Worm (Caenorhabditis elegans) whole organism, L4 larva: ENCODE results near the gene srsx-34.

Source experiments
- F26F4.8 ChIP-seq: fragments of 200-800 bp; sonication (Bioruptor generic); conservative IDR thresholded peaks from 2 replicates; pipeline ENCODE4 v1.3.6; 2022; ENCODE audit warnings: missing genetic modification characterization, missing compliant biosample characterization
- F44E2.7 ChIP-seq: fragments of 200-800 bp; sonication (Bioruptor generic); IDR thresholded peaks from 2 replicates; pipeline ENCODE4 v2.1.2; 2022; ENCODE audit warnings: missing genetic modification characterization, missing compliant biosample characterization
- T20F7.1 ChIP-seq: fragments of 200-800 bp; sonication (Bioruptor generic); optimal IDR thresholded peaks from 2 replicates; lab custom pipeline; 2018; ENCODE audit warnings: mild to moderate bottlenecking, missing genetic modification characterization, missing compliant biosample characterization
- Y5F2A.4 ChIP-seq: fragments of 200-800 bp; sonication (Bioruptor generic); optimal IDR thresholded peaks from 2 replicates; lab custom pipeline; 2018; ENCODE audit warnings: mild to moderate bottlenecking, missing genetic modification characterization, missing compliant biosample characterization
- ZK337.2 ChIP-seq: fragments of 200-800 bp; sonication (Bioruptor generic); IDR thresholded peaks from 2 replicates; pipeline ENCODE4 v1.3.6; 2022; ENCODE audit warnings: missing genetic modification reagents, missing genetic modification characterization, missing compliant biosample characterization
- aha-1 ChIP-seq: fragments of 150-350 bp; peaks from one replicate; lab custom pipeline; 2014; ENCODE audit warnings: missing biosample characterization, missing genetic modification characterization
- attf-4 ChIP-seq: sonication (generic microtip); optimal IDR thresholded peaks from 3 replicates; lab custom pipeline; 2017; ENCODE audit warnings: missing biosample characterization, missing genetic modification characterization
- ceh-28 ChIP-seq: fragments of 150-350 bp; optimal IDR thresholded peaks from 2 replicates; lab custom pipeline; 2014; ENCODE audit warnings: missing biosample characterization, missing genetic modification reagents, missing genetic modification characterization
- ceh-32 ChIP-seq: sonication (generic microtip); optimal IDR thresholded peaks from 2 replicates; lab custom pipeline; 2016; ENCODE audit warnings: mild to moderate bottlenecking, missing genetic modification characterization, missing compliant biosample characterization; ENCODE audit not compliant: poor library complexity
- ceh-44 ChIP-seq: fragments of 200-800 bp; sonication (Bioruptor generic); IDR thresholded peaks from 2 replicates; pipeline ENCODE4 v1.3.6; 2022; ENCODE audit warnings: missing genetic modification reagents, missing genetic modification characterization, missing compliant biosample characterization
- ceh-62 ChIP-seq: sonication (generic microtip); optimal IDR thresholded peaks from 2 replicates; lab custom pipeline; 2017; ENCODE audit warnings: missing biosample characterization, missing genetic modification characterization
- cey-2 ChIP-seq: sonication (generic microtip); optimal IDR thresholded peaks from 3 replicates; lab custom pipeline; 2017; ENCODE audit warnings: missing genetic modification characterization, mild to moderate bottlenecking, missing compliant biosample characterization, antibody characterized with exemption, borderline replicate concordance; ENCODE audit not compliant: insufficient read depth
- ctbp-1 ChIP-seq: fragments of 200-800 bp; sonication (Bioruptor generic); IDR thresholded peaks from 2 replicates; pipeline ENCODE4 v1.3.6; 2022; ENCODE audit warnings: missing genetic modification reagents, missing genetic modification characterization, missing compliant biosample characterization
- daf-12 ChIP-seq: fragments of 150-350 bp; optimal IDR thresholded peaks from 2 replicates; lab custom pipeline; 2014; ENCODE audit warnings: missing biosample characterization, missing genetic modification reagents, missing genetic modification characterization
- daf-16 ChIP-seq, 3 experiments: sonication (generic microtip); optimal IDR thresholded peaks; 2 replicates each; lab custom pipeline; 2016 to 2017; ENCODE audit warnings: missing genetic modification characterization in 3 of 3, missing genetic modification reagents in 3 of 3, mild to moderate bottlenecking in 2 of 3, missing compliant biosample characterization in 2 of 3, missing biosample characterization in 1 of 3, moderate library complexity in 1 of 3
- daf-19 ChIP-seq: fragments of 200-800 bp; sonication (Bioruptor generic); conservative IDR thresholded peaks from 2 replicates; pipeline ENCODE4 v1.3.6; 2022; ENCODE audit warnings: missing genetic modification characterization, missing compliant biosample characterization
- daf-8 ChIP-seq: fragments of 200-800 bp; sonication (Bioruptor generic); IDR thresholded peaks from 2 replicates; pipeline ENCODE4 v1.3.6; 2022; ENCODE audit warnings: missing genetic modification characterization, missing compliant biosample characterization
- dmd-6 ChIP-seq: fragments of 200-800 bp; sonication (Bioruptor generic); IDR thresholded peaks from 2 replicates; pipeline ENCODE4 v1.3.6; 2022; ENCODE audit warnings: missing genetic modification reagents, missing genetic modification characterization, missing compliant biosample characterization
- dve-1 ChIP-seq: sonication (generic microtip); optimal IDR thresholded peaks from 2 replicates; lab custom pipeline; 2017; ENCODE audit warnings: antibody characterized with exemption, mild to moderate bottlenecking, missing genetic modification characterization, missing compliant biosample characterization; ENCODE audit not compliant: insufficient read depth
- fos-1 ChIP-seq: fragments of 150-350 bp; optimal IDR thresholded peaks from 2 replicates; lab custom pipeline; 2014; ENCODE audit warnings: missing biosample characterization, missing genetic modification characterization
- gei-8 ChIP-seq: fragments of 200-800 bp; sonication (Bioruptor generic); optimal IDR thresholded peaks from 2 replicates; lab custom pipeline; 2018; ENCODE audit warnings: mild to moderate bottlenecking, missing genetic modification characterization, missing compliant biosample characterization
- hlh-30 ChIP-seq: sonication (generic microtip); optimal IDR thresholded peaks from 2 replicates; lab custom pipeline; 2017; ENCODE audit warnings: antibody characterized with exemption, mild to moderate bottlenecking, missing genetic modification characterization, missing compliant biosample characterization; ENCODE audit not compliant: insufficient read depth
- lim-7 ChIP-seq: fragments of 200-800 bp; sonication (Bioruptor generic); IDR thresholded peaks from 2 replicates; pipeline ENCODE4 v1.3.6; 2022; ENCODE audit warnings: missing genetic modification characterization, missing compliant biosample characterization
- lin-13 ChIP-seq: fragments of 150-350 bp; optimal IDR thresholded peaks from 2 replicates; lab custom pipeline; 2014; ENCODE audit warnings: missing biosample characterization, missing genetic modification reagents, missing genetic modification characterization
- lin-29 ChIP-seq: fragments of 200-800 bp; sonication (Bioruptor generic); IDR thresholded peaks from 2 replicates; pipeline ENCODE4 v1.3.6; 2022; ENCODE audit warnings: missing genetic modification reagents, missing genetic modification characterization, missing compliant biosample characterization
- lin-38 ChIP-seq: fragments of 200-800 bp; sonication (Bioruptor generic); IDR thresholded peaks from 2 replicates; pipeline ENCODE4 v1.3.6; 2022; ENCODE audit warnings: missing genetic modification reagents, missing genetic modification characterization, missing compliant biosample characterization
- lir-3 ChIP-seq: sonication (generic microtip); optimal IDR thresholded peaks from 2 replicates; lab custom pipeline; 2016; ENCODE audit warnings: mild to moderate bottlenecking, missing genetic modification characterization, missing compliant biosample characterization
- lsy-2 ChIP-seq, 2 experiments: fragments of 150-350 bp in 1 of 2; sonication (generic microtip) in 1 of 2; optimal IDR thresholded peaks; 2 replicates each; lab custom pipeline; 2014 to 2017; ENCODE audit warnings: missing biosample characterization in 2 of 2, missing genetic modification characterization in 2 of 2
- nhr-10 ChIP-seq: fragments of 150-350 bp; optimal IDR thresholded peaks from 2 replicates; lab custom pipeline; 2014; ENCODE audit warnings: missing biosample characterization, missing genetic modification characterization
- nhr-102 ChIP-seq: sonication (generic microtip); optimal IDR thresholded peaks from 2 replicates; lab custom pipeline; 2016; ENCODE audit warnings: mild to moderate bottlenecking, missing genetic modification characterization, moderate library complexity, missing compliant biosample characterization
- nhr-11 ChIP-seq: fragments of 150-350 bp; optimal IDR thresholded peaks from 2 replicates; lab custom pipeline; 2014; ENCODE audit warnings: missing biosample characterization, missing genetic modification characterization
- nhr-111 ChIP-seq: fragments of 200-800 bp; sonication (Bioruptor generic); optimal IDR thresholded peaks from 2 replicates; lab custom pipeline; 2018; ENCODE audit warnings: mild to moderate bottlenecking, missing genetic modification characterization, missing compliant biosample characterization
- nhr-28 ChIP-seq: fragments of 150-350 bp; optimal IDR thresholded peaks from 2 replicates; lab custom pipeline; 2014; ENCODE audit warnings: missing biosample characterization, missing genetic modification characterization
- nhr-41 ChIP-seq: fragments of 200-800 bp; sonication (Bioruptor generic); IDR thresholded peaks from 2 replicates; pipeline ENCODE4 v1.3.6; 2022; ENCODE audit warnings: missing genetic modification reagents, missing genetic modification characterization, missing compliant biosample characterization
- nhr-42 ChIP-seq: fragments of 200-800 bp; sonication (Bioruptor generic); IDR thresholded peaks from 2 replicates; pipeline ENCODE4 v1.3.6; 2022; ENCODE audit warnings: missing genetic modification characterization, missing compliant biosample characterization
- nhr-48 ChIP-seq: sonication (generic microtip); optimal IDR thresholded peaks from 2 replicates; lab custom pipeline; 2016; ENCODE audit warnings: mild to moderate bottlenecking, missing genetic modification characterization, missing compliant biosample characterization
- pha-4 ChIP-seq, 2 experiments: fragments of 150-350 bp in 1 of 2; fragments of 200-800 bp in 1 of 2; sonication (Bioruptor generic) in 1 of 2; IDR thresholded peaks in 1 of 2; optimal IDR thresholded peaks in 1 of 2; 2 replicates each; pipeline versions ENCODE4 v1.3.6 to Lab custom; 2014 to 2022; ENCODE audit warnings: missing genetic modification characterization in 2 of 2, missing genetic modification reagents in 2 of 2, missing biosample characterization in 1 of 2, missing compliant biosample characterization in 1 of 2
- saeg-2 ChIP-seq: fragments of 200-800 bp; sonication (Bioruptor generic); IDR thresholded peaks from 2 replicates; pipeline ENCODE4 v1.3.6; 2022; ENCODE audit warnings: missing genetic modification reagents, missing genetic modification characterization, missing compliant biosample characterization
- sdz-12 ChIP-seq: fragments of 200-800 bp; sonication (Bioruptor generic); optimal IDR thresholded peaks from 2 replicates; lab custom pipeline; 2018; ENCODE audit warnings: mild to moderate bottlenecking, missing genetic modification characterization, missing compliant biosample characterization
- unc-62 ChIP-seq, 3 experiments: fragments of 150-350 bp in 1 of 3; sonication (generic microtip); optimal IDR thresholded peaks in 2 of 3; peaks in 1 of 3; 1 replicate in 1 of 3; 2 replicates in 2 of 3; lab custom pipeline; 2014 to 2017; ENCODE audit warnings: missing biosample characterization in 3 of 3, missing genetic modification characterization in 3 of 3, missing genetic modification reagents in 3 of 3, missing genotype in 1 of 3
- zfp-2 ChIP-seq: sonication (generic microtip); optimal IDR thresholded peaks from 2 replicates; lab custom pipeline; 2016; ENCODE audit warnings: mild to moderate bottlenecking, missing genetic modification characterization, missing compliant biosample characterization
- zip-11 ChIP-seq: fragments of 200-800 bp; sonication (Bioruptor generic); IDR thresholded peaks from 2 replicates; pipeline ENCODE4 v1.3.6; 2022; ENCODE audit warnings: missing genetic modification characterization, missing compliant biosample characterization
- ztf-7 ChIP-seq: fragments of 150-350 bp; optimal IDR thresholded peaks from 2 replicates; lab custom pipeline; 2014; ENCODE audit warnings: missing biosample characterization, missing genetic modification characterization

srsx-34 gene

ce11 chrV:9076273-9076672 is 40.5 kb downstream of the srsx-34 start, which contains the start of gene T27E4.7:
T27E4.7 (minus strand) TSS chrV:9076322.
- TF ChIP-seq daf-19 (GFP tag; lab: Robert Waterston, UW) (no peak), ceh-62 (tag; lab: Kevin White, UChicago) (no peak), hlh-30 (tag; lab: Kevin White, UChicago) (no peak), zfp-2 (tag; lab: Kevin White, UChicago) (no peak), aha-1 (tag; lab: Kevin White, UChicago) (peak; percentile 92), Y5F2A.4 (no peak), F44E2.7 (GFP tag; lab: Robert Waterston, UW) (no peak), ceh-44 (GFP tag; lab: Robert Waterston, UW) (no peak), daf-16 (GFP tag; optimal IDR thresholded peaks at IDR 0.05; lab: Kevin White, UChicago) (no peak), daf-16 (tag; optimal IDR thresholded peaks at IDR 0.05; lab: Kevin White, UChicago) (peak; percentile 4), dmd-6 (no peak)

- peak; percentile 66 for TF ChIP-seq nhr-28 (tag; lab: Kevin White, UChicago)
- TF ChIP-seq F26F4.8: no peak
- TF ChIP-seq unc-62 (GFP tag; optimal IDR thresholded peaks at IDR 0.05 in 1 of 2; lab: Kevin White, UChicago): peak in 1 of 2 experiments; percentile 53
- no peak for TF ChIP-seq unc-62 (tag; optimal IDR thresholded peaks at IDR 0.05; lab: Kevin White, UChicago)
Measured at ce11 chrV:9078067-9078581, 42.3 kb downstream of the srsx-34 start.

ce11 chrV:9078815-9079525 is 43.2 kb downstream of the srsx-34 start:
- TF ChIP-seq saeg-2 (GFP tag; lab: Robert Waterston, UW) (0 out of 2 replicates have a peak, but pooled peaks have one; percentile 38), sdz-12 (no peak), lir-3 (no peak), cey-2 (tag; lab: Kevin White, UChicago) (no peak), ceh-28 (tag; lab: Kevin White, UChicago) (no peak), daf-12 (tag; lab: Kevin White, UChicago) (no peak), dve-1 (tag; lab: Kevin White, UChicago) (peak; percentile 74), unc-62 (GFP tag; optimal IDR thresholded peaks at IDR 0.05 in 1 of 2; lab: Kevin White, UChicago) (peak in 1 of 2 experiments; percentile 93), unc-62 (tag; optimal IDR thresholded peaks at IDR 0.05; lab: Kevin White, UChicago) (no peak), gei-8 (GFP tag; lab: Kevin White, UChicago) (peak; percentile 44), nhr-111 (no peak), lin-29 (GFP tag; lab: Robert Waterston, UW) (no peak), nhr-41 (GFP tag; lab: Robert Waterston, UW) (no peak), zip-11 (GFP tag; lab: Robert Waterston, UW) (no peak), ZK337.2 (GFP tag; lab: Robert Waterston, UW) (no peak), nhr-11 (tag; lab: Kevin White, UChicago) (no peak), ceh-62 (tag; lab: Kevin White, UChicago) (no peak), T20F7.1 (GFP tag; lab: Kevin White, UChicago) (no peak), ctbp-1 (GFP tag; lab: Robert Waterston, UW) (no peak), lin-38 (GFP tag; lab: Robert Waterston, UW) (no peak), zfp-2 (tag; lab: Kevin White, UChicago) (no peak), ceh-32 (tag; lab: Kevin White, UChicago) (no peak), nhr-48 (tag; lab: Kevin White, UChicago) (peak; percentile 85), hlh-30 (tag; lab: Kevin White, UChicago) (peak; percentile 52), nhr-42 (no peak), ztf-7 (tag; lab: Kevin White, UChicago) (peak; percentile 53), daf-8 (no peak), nhr-102 (peak; percentile 75), attf-4 (no peak), nhr-10 (tag; lab: Kevin White, UChicago) (no peak), lsy-2 (tag; optimal IDR thresholded peaks at IDR 0.05; lab: Kevin White, UChicago) (no peak), lim-7 (GFP tag; lab: Robert Waterston, UW) (no peak), lin-13 (no peak), pha-4 (GFP tag; IDR thresholded peaks at IDR 0.05; lab: Robert Waterston, UW) (no peak), pha-4 (tag; optimal IDR thresholded peaks at IDR 0.05; lab: Kevin White, UChicago) (no peak), F44E2.7 (GFP tag; lab: Robert Waterston, UW) (no peak), fos-1 (tag; lab: Kevin White, UChicago) (no peak), aha-1 (tag; lab: Kevin White, UChicago) (peak; percentile 89)
